Worm (Caenorhabditis elegans) whole organism, late embryonic: Measurements from ENCODE around the gene T05H10.4.
A peak's percentile ranks its signal among the peaks of the same experiment; 100 is the strongest.

Source experiments
- C08G9.2 ChIP-seq: sonication (generic microtip); optimal IDR thresholded peaks from 2 replicates; lab custom pipeline; 2016; ENCODE audit warnings: mild to moderate bottlenecking, missing genetic modification characterization, moderate library complexity, missing compliant biosample characterization
- C38D4.7 ChIP-seq: fragments of 200-800 bp; sonication (Bioruptor generic); optimal IDR thresholded peaks from 2 replicates; lab custom pipeline; 2018; ENCODE audit warnings: mild to moderate bottlenecking, missing genetic modification characterization, moderate library complexity, missing compliant biosample characterization
- F13H6.1 ChIP-seq: sonication (generic microtip); optimal IDR thresholded peaks from 2 replicates; lab custom pipeline; 2016; ENCODE audit warnings: missing genetic modification characterization, missing compliant biosample characterization
- K02D7.2 ChIP-seq: sonication (generic microtip); optimal IDR thresholded peaks from 2 replicates; lab custom pipeline; 2017; ENCODE audit warnings: mild to moderate bottlenecking, missing genetic modification characterization, missing compliant biosample characterization
- T23F11.4 ChIP-seq: fragments of 200-800 bp; sonication (Bioruptor generic); optimal IDR thresholded peaks from 2 replicates; lab custom pipeline; 2018; ENCODE audit warnings: mild to moderate bottlenecking, missing genetic modification characterization, missing compliant biosample characterization
- ahr-1 ChIP-seq: sonication (generic microtip); optimal IDR thresholded peaks from 2 replicates; lab custom pipeline; 2016; ENCODE audit warnings: missing genetic modification characterization, missing compliant biosample characterization
- ceh-14 ChIP-seq: sonication (generic microtip); optimal IDR thresholded peaks from 2 replicates; lab custom pipeline; 2016; ENCODE audit warnings: missing genotype, missing genetic modification characterization, missing compliant biosample characterization
- ceh-19 ChIP-seq: fragments of 200-800 bp; sonication (Bioruptor generic); optimal IDR thresholded peaks from 2 replicates; lab custom pipeline; 2018; ENCODE audit warnings: mild to moderate bottlenecking, missing genetic modification characterization, missing compliant biosample characterization
- ceh-2 ChIP-seq: sonication (generic microtip); optimal IDR thresholded peaks from 2 replicates; lab custom pipeline; 2016; ENCODE audit warnings: missing genotype, missing genetic modification characterization, missing compliant biosample characterization
- ceh-31 ChIP-seq: sonication (generic microtip); optimal IDR thresholded peaks from 2 replicates; lab custom pipeline; 2016; ENCODE audit warnings: missing genetic modification characterization, missing compliant biosample characterization
- ceh-34 ChIP-seq: sonication (generic microtip); optimal IDR thresholded peaks from 2 replicates; lab custom pipeline; 2016; ENCODE audit warnings: mild to moderate bottlenecking, missing genetic modification characterization, missing compliant biosample characterization
- ceh-48 ChIP-seq: sonication (generic microtip); optimal IDR thresholded peaks from 2 replicates; lab custom pipeline; 2016; ENCODE audit warnings: missing genetic modification characterization, inconsistent platforms, missing compliant biosample characterization
- ceh-6 ChIP-seq: fragments of 200-800 bp; sonication (Bioruptor generic); optimal IDR thresholded peaks from 2 replicates; lab custom pipeline; 2018; ENCODE audit warnings: mild to moderate bottlenecking, missing genetic modification characterization, missing compliant biosample characterization
- ceh-9 ChIP-seq: sonication (generic microtip); optimal IDR thresholded peaks from 2 replicates; lab custom pipeline; 2016; ENCODE audit warnings: mild to moderate bottlenecking, missing genetic modification characterization, inconsistent platforms, missing compliant biosample characterization
- che-1 ChIP-seq: sonication (generic microtip); optimal IDR thresholded peaks from 2 replicates; lab custom pipeline; 2016; ENCODE audit warnings: mild to moderate bottlenecking, missing genetic modification characterization, missing compliant biosample characterization
- dve-1 ChIP-seq: sonication (generic microtip); optimal IDR thresholded peaks from 2 replicates; lab custom pipeline; 2017; ENCODE audit warnings: antibody characterized with exemption, mild to moderate bottlenecking, missing genetic modification characterization, missing compliant biosample characterization
- elt-2 ChIP-seq: sonication (generic microtip); optimal IDR thresholded peaks from 2 replicates; lab custom pipeline; 2016; ENCODE audit warnings: missing genetic modification reagents, missing genetic modification characterization, missing compliant biosample characterization
- elt-4 ChIP-seq: sonication (generic microtip); optimal IDR thresholded peaks from 2 replicates; lab custom pipeline; 2016; ENCODE audit warnings: missing genetic modification characterization, missing compliant biosample characterization
- fax-1 ChIP-seq: sonication (generic microtip); optimal IDR thresholded peaks from 2 replicates; lab custom pipeline; 2016; ENCODE audit warnings: missing genotype, missing genetic modification characterization, missing compliant biosample characterization
- fkh-6 ChIP-seq: sonication (generic microtip); optimal IDR thresholded peaks from 2 replicates; lab custom pipeline; 2016; ENCODE audit warnings: missing genetic modification characterization, missing compliant biosample characterization
- gmeb-2 ChIP-seq: sonication (generic microtip); optimal IDR thresholded peaks from 2 replicates; lab custom pipeline; 2016; ENCODE audit warnings: missing genetic modification characterization, inconsistent platforms, missing compliant biosample characterization
- hlh-13 ChIP-seq: fragments of 200-800 bp; sonication (Bioruptor generic); optimal IDR thresholded peaks from 2 replicates; lab custom pipeline; 2018; ENCODE audit warnings: mild to moderate bottlenecking, missing genetic modification characterization, missing compliant biosample characterization
- hlh-8 ChIP-seq: sonication (generic microtip); optimal IDR thresholded peaks from 2 replicates; lab custom pipeline; 2016; ENCODE audit warnings: missing genotype, missing genetic modification characterization, missing compliant biosample characterization
- nfya-1 ChIP-seq: sonication (generic microtip); optimal IDR thresholded peaks from 2 replicates; lab custom pipeline; 2017; ENCODE audit warnings: missing genetic modification characterization, mild to moderate bottlenecking, missing compliant biosample characterization, antibody characterized with exemption, moderate library complexity
- nhr-232 ChIP-seq: sonication (generic microtip); optimal IDR thresholded peaks from 2 replicates; lab custom pipeline; 2016; ENCODE audit warnings: missing genetic modification characterization, missing compliant biosample characterization
- npax-4 ChIP-seq: sonication (generic microtip); optimal IDR thresholded peaks from 2 replicates; lab custom pipeline; 2016; ENCODE audit warnings: missing genetic modification characterization, missing compliant biosample characterization
- pat-9 ChIP-seq: fragments of 200-800 bp; sonication (Bioruptor generic); optimal IDR thresholded peaks from 2 replicates; lab custom pipeline; 2018; ENCODE audit warnings: mild to moderate bottlenecking, missing genetic modification characterization, moderate library complexity, missing compliant biosample characterization
- pax-1 ChIP-seq: fragments of 150-350 bp; optimal IDR thresholded peaks from 2 replicates; lab custom pipeline; 2014; ENCODE audit warnings: missing biosample characterization, missing genetic modification characterization
- pha-2 ChIP-seq: sonication (generic microtip); optimal IDR thresholded peaks from 2 replicates; lab custom pipeline; 2017; ENCODE audit warnings: mild to moderate bottlenecking, missing genetic modification characterization, missing compliant biosample characterization
- ref-2 ChIP-seq: sonication (generic microtip); optimal IDR thresholded peaks from 2 replicates; lab custom pipeline; 2016; ENCODE audit warnings: missing genetic modification characterization, missing compliant biosample characterization
- rnt-1 ChIP-seq: sonication (generic microtip); optimal IDR thresholded peaks from 2 replicates; lab custom pipeline; 2016; ENCODE audit warnings: missing genetic modification characterization, missing compliant biosample characterization
- sdc-2 ChIP-seq: sonication (generic microtip); optimal IDR thresholded peaks from 2 replicates; lab custom pipeline; 2016; ENCODE audit warnings: missing genotype, missing genetic modification characterization, missing compliant biosample characterization
- sox-2 ChIP-seq: fragments of 200-800 bp; sonication (Bioruptor generic); IDR thresholded peaks from 2 replicates; pipeline ENCODE4 v1.3.6; 2022; ENCODE audit warnings: missing genetic modification reagents, missing genetic modification characterization, missing compliant biosample characterization
- sox-4 ChIP-seq: sonication (generic microtip); optimal IDR thresholded peaks from 2 replicates; lab custom pipeline; 2017; ENCODE audit warnings: mild to moderate bottlenecking, missing genetic modification characterization, inconsistent platforms, missing compliant biosample characterization
- tbx-2 ChIP-seq: sonication (generic microtip); optimal IDR thresholded peaks from 2 replicates; lab custom pipeline; 2016; ENCODE audit warnings: missing genetic modification characterization, missing compliant biosample characterization
- tbx-7 ChIP-seq: sonication (generic microtip); optimal IDR thresholded peaks from 2 replicates; lab custom pipeline; 2016; ENCODE audit warnings: missing genotype, missing genetic modification characterization, missing compliant biosample characterization
- ttx-3 ChIP-seq: sonication (generic microtip); optimal IDR thresholded peaks from 2 replicates; lab custom pipeline; 2016; ENCODE audit warnings: missing genetic modification reagents, missing genetic modification characterization, missing compliant biosample characterization
- unc-42 ChIP-seq: sonication (generic microtip); optimal IDR thresholded peaks from 2 replicates; lab custom pipeline; 2016; ENCODE audit warnings: missing genotype, missing genetic modification characterization, missing compliant biosample characterization
- unc-55 ChIP-seq: sonication (generic microtip); optimal IDR thresholded peaks from 2 replicates; lab custom pipeline; 2017; ENCODE audit warnings: missing biosample characterization, missing genetic modification reagents, missing genetic modification characterization
- unc-86 ChIP-seq: sonication (generic microtip); optimal IDR thresholded peaks from 2 replicates; lab custom pipeline; 2016; ENCODE audit warnings: missing genetic modification characterization, missing compliant biosample characterization
- ztf-16 ChIP-seq: sonication (generic microtip); optimal IDR thresholded peaks from 2 replicates; lab custom pipeline; 2017; ENCODE audit warnings: missing genetic modification characterization, missing compliant biosample characterization

The T05H10.4 gene

DNA sequence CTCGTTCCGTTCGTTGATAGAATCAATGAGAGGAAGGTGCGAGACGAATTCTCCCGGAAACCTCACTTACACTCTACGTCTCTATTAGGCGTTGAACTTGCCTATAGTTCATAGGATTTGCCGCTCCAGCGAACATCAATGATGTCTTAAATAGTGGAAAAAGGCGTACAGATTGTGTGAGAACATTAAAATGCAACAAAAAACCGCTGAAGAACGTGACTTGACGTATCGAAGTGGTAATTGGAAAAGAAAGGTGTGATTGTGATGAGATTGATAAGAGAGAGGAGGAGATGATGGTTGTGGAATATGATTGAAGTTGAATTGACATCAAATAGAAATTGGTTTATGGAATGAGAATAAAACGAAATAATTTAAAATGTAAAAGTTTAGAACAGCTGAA lies 18.9 kb upstream of the T05H10.4 start:
- no peak for TF ChIP-seq ttx-3
- no peak for TF ChIP-seq elt-4 (tag; lab: Kevin White, UChicago)
- TF ChIP-seq ceh-6 (GFP tag; lab: Kevin White, UChicago) = no peak
- no peak for TF ChIP-seq C38D4.7 (GFP tag; lab: Kevin White, UChicago)
- TF ChIP-seq ref-2 (tag; lab: Kevin White, UChicago) = no peak
- TF ChIP-seq ceh-31 (tag; lab: Kevin White, UChicago) = no peak
- TF ChIP-seq fax-1 (tag; lab: Kevin White, UChicago) = no peak

ce11 chrII:8034617-8035016 lies 18.3 kb upstream of the T05H10.4 start:
- TF ChIP-seq ref-2 (tag; lab: Kevin White, UChicago) (no peak), fkh-6 (no peak), C08G9.2 (tag; lab: Kevin White, UChicago) (no peak), dve-1 (tag; lab: Kevin White, UChicago) (no peak), sdc-2 (no peak), ceh-14 (tag; lab: Kevin White, UChicago) (no peak), tbx-2 (tag; lab: Kevin White, UChicago) (no peak), rnt-1 (tag; lab: Kevin White, UChicago) (no peak), F13H6.1 (tag; lab: Kevin White, UChicago) (no peak), ahr-1 (no peak), ceh-34 (tag; lab: Kevin White, UChicago) (no peak)

- no peak for TF ChIP-seq sdc-2
Measured at ce11 chrII:8035667-8036066, 17.3 kb upstream of the T05H10.4 start, which contains the start of gene sap-49. sap-49 (minus strand) TSS chrII:8035767.

ce11 chrII:8037246-8037645 lies 15.7 kb upstream of the T05H10.4 start, which contains the start of gene arp-6:
arp-6 (minus strand) TSS chrII:8037346.
- no peak for TF ChIP-seq elt-4 (tag; lab: Kevin White, UChicago)
- TF ChIP-seq unc-55 (GFP tag; lab: Kevin White, UChicago) = no peak
- TF ChIP-seq K02D7.2 (tag; lab: Kevin White, UChicago) = no peak
- TF ChIP-seq fax-1 (tag; lab: Kevin White, UChicago) = no peak
- TF ChIP-seq sdc-2 = no peak
- no peak for TF ChIP-seq T23F11.4 (GFP tag; lab: Kevin White, UChicago)
- no peak for TF ChIP-seq dve-1 (tag; lab: Kevin White, UChicago)
- no peak for TF ChIP-seq rnt-1 (tag; lab: Kevin White, UChicago)
- no peak for TF ChIP-seq gmeb-2 (tag; lab: Kevin White, UChicago)
- TF ChIP-seq sox-4 (tag; lab: Kevin White, UChicago) = no peak
- TF ChIP-seq ceh-14 (tag; lab: Kevin White, UChicago) = no peak
- TF ChIP-seq unc-42 (tag; lab: Kevin White, UChicago) = no peak
- TF ChIP-seq ref-2 (tag; lab: Kevin White, UChicago) = no peak
- no peak for TF ChIP-seq ceh-6 (GFP tag; lab: Kevin White, UChicago)
- no peak for TF ChIP-seq che-1 (tag; lab: Kevin White, UChicago)

- TF ChIP-seq ceh-19 (no peak), npax-4 (tag; lab: Kevin White, UChicago) (no peak), fax-1 (tag; lab: Kevin White, UChicago) (no peak), hlh-13 (GFP tag; lab: Kevin White, UChicago) (no peak)
Measured at ce11 chrII:8037863-8038262, 15.1 kb upstream of the T05H10.4 start, which contains the start of gene C08B11.9. C08B11.9 (minus strand) TSS chrII:8038169.

DNA sequence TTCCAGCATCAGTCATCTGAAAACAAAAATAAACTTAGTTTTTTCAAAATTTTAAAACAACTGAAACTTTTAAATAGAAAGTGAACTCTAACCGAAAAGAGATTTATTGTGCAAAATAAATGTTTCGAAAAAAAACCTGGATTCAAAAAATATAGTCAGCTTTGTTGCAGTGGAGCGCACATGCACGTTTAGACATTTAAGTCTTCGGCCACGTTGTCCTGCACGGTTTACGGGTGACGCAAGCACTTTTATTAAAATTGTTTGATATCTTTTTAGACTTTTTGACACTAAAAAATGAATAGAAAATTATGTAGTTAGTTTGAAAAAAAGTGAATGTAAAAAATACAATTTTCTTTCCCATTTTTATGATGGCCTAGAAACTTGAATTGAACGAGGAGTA lies 13.5 kb upstream of the T05H10.4 start, which contains the start of the genes ubh-4 and algn-6:
Gene ubh-4 (minus strand): TSS at position 182 of the 400 bp plus-strand sequence.
Gene algn-6 (plus strand): TSS at position 387 of the 400 bp plus-strand sequence.
- TF ChIP-seq ztf-16 (tag; lab: Kevin White, UChicago) = peak; percentile 47
- no peak for TF ChIP-seq ceh-34 (tag; lab: Kevin White, UChicago)
- TF ChIP-seq ceh-31 (tag; lab: Kevin White, UChicago) = peak; percentile 84
- TF ChIP-seq nfya-1 = peak; percentile 21
- peak; percentile 2 for TF ChIP-seq hlh-8 (tag; lab: Kevin White, UChicago)
- TF ChIP-seq pha-2 = no peak
- TF ChIP-seq ceh-48 = no peak
- peak; percentile 70 for TF ChIP-seq ceh-2
- TF ChIP-seq ceh-19 = no peak
- TF ChIP-seq che-1 (tag; lab: Kevin White, UChicago) = no peak
- TF ChIP-seq nhr-232 (tag; lab: Kevin White, UChicago) = no peak
- TF ChIP-seq unc-86 (tag; lab: Kevin White, UChicago) = no peak
- peak; percentile 35 for TF ChIP-seq elt-2 (tag; lab: Kevin White, UChicago)
- peak; percentile 42 for TF ChIP-seq tbx-7
- TF ChIP-seq ceh-9 (tag; lab: Kevin White, UChicago) = no peak
- TF ChIP-seq unc-42 (tag; lab: Kevin White, UChicago) = peak; percentile 56
- TF ChIP-seq pax-1 = no peak
- no peak for TF ChIP-seq pat-9 (tag; lab: Kevin White, UChicago)
- no peak for TF ChIP-seq sox-2 (GFP tag; lab: Robert Waterston, UW)
- TF ChIP-seq unc-55 (GFP tag; lab: Kevin White, UChicago) = no peak
- TF ChIP-seq C08G9.2 (tag; lab: Kevin White, UChicago) = peak; percentile 67
- peak; percentile 30 for TF ChIP-seq ref-2 (tag; lab: Kevin White, UChicago)
